Worm (Caenorhabditis elegans) whole organism, midembryonic: ENCODE results near the gene sra-30.

Experiments
- flt-1 ChIP-seq: fragments of 200-800 bp; sonication (Bioruptor generic); IDR thresholded peaks from 2 replicates; pipeline ENCODE4 v1.3.6; 2022; ENCODE audit warnings: missing genetic modification characterization, missing compliant biosample characterization
- klf-2 ChIP-seq: fragments of 200-800 bp; sonication (Bioruptor generic); conservative IDR thresholded peaks from 2 replicates; pipeline ENCODE4 v1.3.6; 2022; ENCODE audit warnings: missing genetic modification reagents, missing genetic modification characterization, missing compliant biosample characterization
- ztf-29 ChIP-seq: fragments of 200-800 bp; sonication (Bioruptor generic); IDR thresholded peaks from 2 replicates; pipeline ENCODE4 v1.3.6; 2022; ENCODE audit warnings: missing genetic modification reagents, missing genetic modification characterization, missing compliant biosample characterization

DNA sequence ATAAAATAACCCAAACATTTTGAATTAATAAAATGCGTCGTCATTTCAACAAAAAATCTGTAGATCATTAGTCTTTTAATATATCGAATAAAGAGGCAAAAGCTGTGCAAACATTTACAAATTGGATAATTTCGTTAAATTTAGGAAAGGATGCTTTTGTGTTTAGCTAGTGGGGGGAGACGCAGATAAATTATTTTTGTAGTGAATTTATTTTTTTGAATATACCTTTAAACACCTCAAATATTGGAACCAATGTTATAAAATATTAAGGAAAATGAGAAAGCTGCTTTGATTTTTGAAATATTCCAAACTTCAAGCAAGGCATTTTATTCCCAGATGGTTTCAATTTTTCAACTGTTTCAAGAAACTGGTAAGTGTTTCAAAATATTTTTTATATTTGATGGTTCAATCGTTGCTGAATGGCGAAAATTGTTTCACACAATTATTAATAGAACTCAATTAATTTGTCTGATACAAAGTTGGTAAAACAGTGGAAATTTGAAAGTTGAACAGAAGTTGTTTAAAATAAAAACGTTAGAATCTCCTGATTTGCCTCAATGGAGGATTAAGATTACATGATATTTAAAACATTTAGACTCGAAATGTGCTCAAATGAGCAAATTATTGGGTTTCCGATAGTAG lies 27.2 kb downstream of the sra-30 start, which contains the start of gene Y40H7A.4:
- TF ChIP-seq flt-1 (GFP tag; lab: Robert Waterston, UW) (no peak), ztf-29 (no peak), klf-2 (GFP tag; lab: Robert Waterston, UW) (no peak)
